Fruit fly (Drosophila melanogaster) whole organism, embryonic: Measurements from ENCODE around the gene CG14104.
A peak's percentile ranks its signal among the peaks of the same experiment; 100 is the strongest.

Source experiments
- Atf3 ChIP-seq: fragments of 200-800 bp; sonication (Bioruptor generic); optimal IDR thresholded peaks from 3 replicates; lab custom pipeline; 2016; ENCODE audit warnings: missing biosample characterization, missing genetic modification characterization
- Bgb ChIP-seq: fragments of 200-800 bp; sonication (Bioruptor generic); IDR thresholded peaks from 2 replicates; pipeline ENCODE4 v1.3.6; 2022; ENCODE audit warnings: missing biosample characterization, missing genetic modification characterization; ENCODE audit not compliant: partially characterized antibody
- BtbVII ChIP-seq: fragments of 200-800 bp; sonication (Bioruptor generic); optimal IDR thresholded peaks from 3 replicates; lab custom pipeline; 2017; ENCODE audit warnings: missing biosample characterization, mild to moderate bottlenecking, missing genetic modification characterization
- CG11085 ChIP-seq: fragments of 200-800 bp; sonication (Bioruptor generic); IDR thresholded peaks from 2 replicates; pipeline ENCODE4 v1.3.6; 2022; ENCODE audit warnings: missing biosample characterization, missing genetic modification characterization
- CG11398 ChIP-seq: fragments of 200-800 bp; sonication (Bioruptor generic); optimal IDR thresholded peaks from 2 replicates; lab custom pipeline; 2016; ENCODE audit warnings: missing biosample characterization, missing genetic modification characterization
- CG12071 ChIP-seq: fragments of 200-800 bp; sonication (Bioruptor generic); optimal IDR thresholded peaks from 3 replicates; lab custom pipeline; 2018; ENCODE audit warnings: missing biosample characterization, mild to moderate bottlenecking, missing genetic modification characterization
- CG12104 ChIP-seq: fragments of 200-800 bp; sonication (Bioruptor generic); optimal IDR thresholded peaks from 3 replicates; lab custom pipeline; 2016; ENCODE audit warnings: missing biosample characterization, missing genetic modification characterization
- CG12155 ChIP-seq: fragments of 200-800 bp; sonication (Bioruptor generic); optimal IDR thresholded peaks from 3 replicates; lab custom pipeline; 2016; ENCODE audit warnings: missing biosample characterization, missing genetic modification characterization
- CG14965 ChIP-seq: fragments of 200-800 bp; sonication (Bioruptor generic); optimal IDR thresholded peaks from 2 replicates; lab custom pipeline; 2016; ENCODE audit warnings: missing biosample characterization, missing genetic modification characterization, borderline replicate concordance
- CG16779 ChIP-seq: fragments of 200-800 bp; sonication (Bioruptor generic); IDR thresholded peaks from 2 replicates; pipeline ENCODE4 v1.3.6; 2022; ENCODE audit warnings: missing biosample characterization, missing genetic modification characterization
- CG17361 ChIP-seq: fragments of 200-800 bp; sonication (Bioruptor generic); IDR thresholded peaks from 3 replicates; pipeline ENCODE4 v1.3.6; 2022; ENCODE audit warnings: missing biosample characterization, missing genetic modification characterization
- CG2678 ChIP-seq: fragments of 200-800 bp; sonication (Bioruptor generic); optimal IDR thresholded peaks from 3 replicates; lab custom pipeline; 2019; ENCODE audit warnings: missing biosample characterization, mild to moderate bottlenecking, missing genetic modification characterization, moderate library complexity
- CG31388 ChIP-seq: fragments of 200-800 bp; sonication (Bioruptor generic); optimal IDR thresholded peaks from 2 replicates; lab custom pipeline; 2016; ENCODE audit warnings: missing biosample characterization, missing genetic modification characterization
- CG3163 ChIP-seq: fragments of 200-800 bp; sonication (Bioruptor generic); optimal IDR thresholded peaks from 3 replicates; lab custom pipeline; 2016; ENCODE audit warnings: missing biosample characterization, missing genetic modification characterization
- CG3838 ChIP-seq: fragments of 200-800 bp; sonication (Bioruptor generic); optimal IDR thresholded peaks from 3 replicates; lab custom pipeline; 2016; ENCODE audit warnings: missing biosample characterization, missing genetic modification characterization
- CG4820 ChIP-seq: fragments of 200-800 bp; sonication (Bioruptor generic); optimal IDR thresholded peaks from 3 replicates; lab custom pipeline; 2016; ENCODE audit warnings: missing biosample characterization, missing genetic modification characterization
- CG5245 ChIP-seq: fragments of 200-800 bp; sonication (Bioruptor generic); optimal IDR thresholded peaks from 3 replicates; lab custom pipeline; 2016; ENCODE audit warnings: missing biosample characterization, missing genetic modification characterization
- CG7357 ChIP-seq: fragments of 200-800 bp; sonication (Bioruptor generic); IDR thresholded peaks from 3 replicates; pipeline ENCODE4 v1.3.6; 2022; ENCODE audit warnings: missing biosample characterization, missing genetic modification characterization
- CG7987 ChIP-seq: fragments of 200-800 bp; sonication (Bioruptor generic); optimal IDR thresholded peaks from 2 replicates; lab custom pipeline; 2018; ENCODE audit warnings: missing biosample characterization, mild to moderate bottlenecking, missing genetic modification characterization, moderate library complexity
- CG8290 ChIP-seq, 3 experiments: fragments of 200-800 bp; sonication (Bioruptor generic); optimal IDR thresholded peaks; 2 replicates each; lab custom pipeline; 2016 to 2019; ENCODE audit warnings: missing biosample characterization in 3 of 3, missing genetic modification characterization in 3 of 3, mild to moderate bottlenecking in 2 of 3, moderate library complexity in 1 of 3
- CoRest ChIP-seq: fragments of 200-800 bp; sonication (Bioruptor generic); optimal IDR thresholded peaks from 3 replicates; lab custom pipeline; 2018; ENCODE audit warnings: missing biosample characterization, mild to moderate bottlenecking, missing genetic modification characterization, moderate library complexity
- D ChIP-seq, 2 experiments: fragments of 200-800 bp in 1 of 2; fragments of >200 bp in 1 of 2; sonication (Bioruptor generic) in 1 of 2; optimal IDR thresholded peaks; 2 replicates in 1 of 2; 3 replicates in 1 of 2; lab custom pipeline; 2017; ENCODE audit warnings: mild to moderate bottlenecking in 1 of 2, missing biosample characterization in 1 of 2, missing genetic modification characterization in 1 of 2, missing genetic modification reagents in 1 of 2
- Deaf1 ChIP-seq: fragments of 200-800 bp; optimal IDR thresholded peaks from 3 replicates; lab custom pipeline; 2019; ENCODE audit warnings: missing biosample characterization, mild to moderate bottlenecking, missing genetic modification characterization, moderate library complexity
- Dfd ChIP-seq, 2 experiments: fragments of >200 bp; optimal IDR thresholded peaks; 2 replicates each; lab custom pipeline; 2017; ENCODE audit warnings: missing biosample characterization in 2 of 2, missing genetic modification characterization in 2 of 2
- Dll ChIP-seq: fragments of 200-800 bp; sonication (Bioruptor generic); IDR thresholded peaks from 4 replicates; pipeline ENCODE4 v1.3.6; 2022; ENCODE audit warnings: missing biosample characterization, missing genetic modification characterization; ENCODE audit not compliant: partially characterized antibody
- Eip74EF ChIP-seq, 2 experiments: fragments of 200-800 bp in 1 of 2; fragments of >200 bp in 1 of 2; sonication (Bioruptor generic) in 1 of 2; optimal IDR thresholded peaks; 2 replicates each; lab custom pipeline; 2017 to 2019; ENCODE audit warnings: missing biosample characterization in 2 of 2, missing genetic modification characterization in 2 of 2, mild to moderate bottlenecking in 1 of 2, moderate library complexity in 1 of 2
- Fer3 ChIP-seq: fragments of 200-800 bp; sonication (Bioruptor generic); optimal IDR thresholded peaks from 2 replicates; lab custom pipeline; 2018; ENCODE audit warnings: missing biosample characterization, mild to moderate bottlenecking, missing genetic modification characterization, moderate library complexity
- Gug ChIP-seq: fragments of 200-800 bp; sonication (Bioruptor generic); IDR thresholded peaks from 4 replicates; pipeline ENCODE4 v1.3.6; 2022; ENCODE audit warnings: missing biosample characterization, missing genetic modification characterization
- H15 ChIP-seq: fragments of 200-800 bp; sonication (Bioruptor generic); IDR thresholded peaks from 3 replicates; pipeline ENCODE4 v1.3.6; 2022; ENCODE audit warnings: missing biosample characterization, missing genetic modification characterization
- Hey ChIP-seq: fragments of 200-800 bp; sonication (Bioruptor generic); optimal IDR thresholded peaks from 3 replicates; lab custom pipeline; 2018; ENCODE audit warnings: missing biosample characterization, mild to moderate bottlenecking, missing genetic modification characterization
- MTF-1 ChIP-seq: fragments of 200-800 bp; sonication (Bioruptor generic); optimal IDR thresholded peaks from 2 replicates; lab custom pipeline; 2018; ENCODE audit warnings: missing biosample characterization, mild to moderate bottlenecking, missing genetic modification characterization, borderline replicate concordance
- Oli ChIP-seq: fragments of 200-800 bp; sonication (Bioruptor generic); optimal IDR thresholded peaks from 2 replicates; lab custom pipeline; 2018; ENCODE audit warnings: missing biosample characterization, mild to moderate bottlenecking, missing genetic modification characterization, moderate library complexity
- Stat92E ChIP-seq, 3 experiments: fragments of >200 bp in 2 of 3; fragments of 200-800 bp in 1 of 3; sonication (Bioruptor generic) in 1 of 3; optimal IDR thresholded peaks; 2 replicates each; lab custom pipeline; 2017 to 2019; ENCODE audit warnings: missing biosample characterization in 3 of 3, missing genetic modification characterization in 3 of 3, mild to moderate bottlenecking in 1 of 3, moderate library complexity in 1 of 3
- TFAM ChIP-seq: fragments of 200-800 bp; sonication (Bioruptor generic); optimal IDR thresholded peaks from 2 replicates; lab custom pipeline; 2017; ENCODE audit warnings: missing biosample characterization, missing genetic modification characterization, inconsistent platforms
- Usf ChIP-seq: fragments of 200-800 bp; sonication (Bioruptor generic); optimal IDR thresholded peaks from 2 replicates; lab custom pipeline; 2017; ENCODE audit warnings: missing genotype, missing biosample characterization, missing genetic modification characterization
- abd-A ChIP-seq: fragments of 200-800 bp; sonication (Bioruptor generic); optimal IDR thresholded peaks from 3 replicates; lab custom pipeline; 2019; ENCODE audit warnings: missing biosample characterization, mild to moderate bottlenecking, missing genetic modification characterization, moderate library complexity
- aop ChIP-seq: fragments of 200-800 bp; sonication (Bioruptor generic); IDR thresholded peaks from 2 replicates; pipeline ENCODE4 v1.3.6; 2022; ENCODE audit warnings: missing biosample characterization, missing genetic modification characterization
- bbx ChIP-seq: fragments of 200-800 bp; sonication (Bioruptor generic); IDR thresholded peaks from 2 replicates; pipeline ENCODE4 v1.3.6; 2022; ENCODE audit warnings: missing biosample characterization, missing genetic modification characterization; ENCODE audit not compliant: partially characterized antibody
- cas ChIP-seq: fragments of 200-800 bp; sonication (Bioruptor generic); IDR thresholded peaks from 2 replicates; pipeline ENCODE4 v1.3.6; 2022; ENCODE audit warnings: missing biosample characterization, missing genetic modification characterization
- en ChIP-seq: fragments of 200-800 bp; sonication (Bioruptor generic); optimal IDR thresholded peaks from 2 replicates; lab custom pipeline; 2016; ENCODE audit warnings: missing biosample characterization, missing genetic modification characterization
- exex ChIP-seq: fragments of 200-800 bp; sonication (Bioruptor generic); optimal IDR thresholded peaks from 4 replicates; lab custom pipeline; 2018; ENCODE audit warnings: missing biosample characterization, mild to moderate bottlenecking, missing genetic modification characterization, moderate library complexity
- gem ChIP-seq: fragments of 200-800 bp; sonication (Bioruptor generic); optimal IDR thresholded peaks from 2 replicates; lab custom pipeline; 2019; ENCODE audit warnings: missing biosample characterization, mild to moderate bottlenecking, missing genetic modification characterization, moderate library complexity
- gro ChIP-seq: fragments of 200-800 bp; sonication (Bioruptor generic); optimal IDR thresholded peaks from 2 replicates; lab custom pipeline; 2016; ENCODE audit warnings: missing biosample characterization, missing genetic modification characterization
- jing ChIP-seq: fragments of 200-800 bp; sonication (Bioruptor generic); optimal IDR thresholded peaks from 2 replicates; lab custom pipeline; 2018; ENCODE audit warnings: missing biosample characterization, mild to moderate bottlenecking, missing genetic modification characterization
- nom ChIP-seq: fragments of 200-800 bp; sonication (Bioruptor generic); optimal IDR thresholded peaks from 2 replicates; lab custom pipeline; 2017; ENCODE audit warnings: missing biosample characterization, missing genetic modification characterization, mild to moderate bottlenecking, moderate library complexity, missing genetic modification reagents
- sob ChIP-seq: fragments of 200-800 bp; sonication (Bioruptor generic); IDR thresholded peaks from 2 replicates; pipeline ENCODE4 v1.3.6; 2022; ENCODE audit warnings: missing biosample characterization, missing genetic modification characterization
- stc ChIP-seq: fragments of 200-800 bp; sonication (Bioruptor generic); IDR thresholded peaks from 2 replicates; pipeline ENCODE4 v1.3.6; 2022; ENCODE audit warnings: missing biosample characterization, missing genetic modification characterization
- trem ChIP-seq: fragments of 200-800 bp; optimal IDR thresholded peaks from 3 replicates; lab custom pipeline; 2019; ENCODE audit warnings: missing biosample characterization, mild to moderate bottlenecking, missing genetic modification characterization, moderate library complexity
- wor ChIP-seq: fragments of 200-800 bp; sonication (Bioruptor generic); IDR thresholded peaks from 2 replicates; pipeline ENCODE4 v1.3.6; 2022; ENCODE audit warnings: missing biosample characterization, missing genetic modification characterization

CG14104 gene

DNA sequence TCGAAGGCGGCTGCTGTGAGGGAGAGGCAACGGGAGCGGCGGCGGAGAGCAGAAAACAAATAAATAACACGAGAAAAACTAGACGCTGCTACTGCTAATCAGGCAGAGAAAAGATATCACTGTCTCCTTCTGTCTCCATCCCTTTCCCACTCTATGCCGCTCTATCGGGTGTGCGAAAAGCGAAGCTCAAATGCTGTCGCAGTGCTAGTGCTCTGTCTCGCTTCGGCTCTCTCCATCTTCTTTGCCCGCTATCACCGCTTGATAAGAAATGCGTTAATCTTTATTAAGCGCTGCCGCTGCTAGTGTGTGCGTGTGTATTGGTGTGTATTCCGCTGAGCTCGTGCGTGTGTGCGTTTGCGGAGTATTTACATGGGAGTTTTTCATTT lies 15.3 kb downstream of the CG14104 start (continued):
- peak; percentile 17 for TF ChIP-seq CG7987
- no peak for TF ChIP-seq Atf3 (GFP tag; lab: Kevin White, UChicago)
- no peak for TF ChIP-seq CG4820
- TF ChIP-seq stc (GFP tag; lab: Robert Waterston, UW) = 0 out of 2 replicates have a peak, but pooled peaks have one; percentile 18
- TF ChIP-seq Hey (tag; lab: Kevin White, UChicago) = no peak
- TF ChIP-seq CoRest (tag; lab: Kevin White, UChicago) = no peak
- TF ChIP-seq cas (GFP tag; lab: Robert Waterston, UW) = no peak
- no peak for TF ChIP-seq Dfd (GFP tag; optimal IDR thresholded peaks at IDR 0.05; lab: Kevin White, UChicago)
- TF ChIP-seq CG12071 (GFP tag; lab: Kevin White, UChicago) = peak; percentile 41
- TF ChIP-seq CG14965 (GFP tag; lab: Kevin White, UChicago) = no peak
- no peak for TF ChIP-seq CG12104 (GFP tag; lab: Kevin White, UChicago)
- no peak for TF ChIP-seq trem (tag; lab: Kevin White, UChicago)
- peak; percentile 21 for TF ChIP-seq CG3163 (GFP tag; lab: Kevin White, UChicago)
- TF ChIP-seq Oli (tag; lab: Kevin White, UChicago) = no peak
- TF ChIP-seq nom (GFP tag; lab: Kevin White, UChicago) = peak; percentile 25
- no peak for TF ChIP-seq TFAM (GFP tag; lab: Kevin White, UChicago)
- TF ChIP-seq CG8290 (GFP tag; optimal IDR thresholded peaks at IDR 0.05; lab: Kevin White, UChicago) = no peak
- peak in 1 of 2 experiments; percentile 52 for TF ChIP-seq CG8290 (tag; optimal IDR thresholded peaks at IDR 0.05; lab: Kevin White, UChicago)
- peak; percentile 31; the same call in 1 of the 2 replicates for TF ChIP-seq Bgb (GFP tag; lab: Robert Waterston, UW)
- TF ChIP-seq en (GFP tag; lab: Kevin White, UChicago) = no peak
- TF ChIP-seq Deaf1 (tag; lab: Kevin White, UChicago) = peak; percentile 18
- TF ChIP-seq Eip74EF (GFP tag; optimal IDR thresholded peaks at IDR 0.05; lab: Kevin White, UChicago) = peak in 1 of 2 experiments; percentile 27
- no peak for TF ChIP-seq Usf (GFP tag; lab: Kevin White, UChicago)
- no peak for TF ChIP-seq jing (GFP tag; lab: Kevin White, UChicago)
- TF ChIP-seq CG12155 (GFP tag; lab: Kevin White, UChicago) = no peak
- TF ChIP-seq Gug = no peak
- TF ChIP-seq sob (GFP tag; lab: Robert Waterston, UW) = no peak
- no peak for TF ChIP-seq CG2678 (tag; lab: Kevin White, UChicago)
- TF ChIP-seq CG7357 (GFP tag; lab: Robert Waterston, UW) = no peak
- TF ChIP-seq H15 = no peak
- no peak for TF ChIP-seq gem (tag; lab: Kevin White, UChicago)
- no peak for TF ChIP-seq CG5245
- TF ChIP-seq CG16779 = no peak
- peak; percentile 68 for TF ChIP-seq exex (tag; lab: Kevin White, UChicago)
- TF ChIP-seq BtbVII (GFP tag; lab: Kevin White, UChicago) = peak; percentile 35
- no peak for TF ChIP-seq MTF-1
- TF ChIP-seq CG3838 = no peak
- TF ChIP-seq Dll = peak; percentile 50; the same call in 2 of the 4 replicates
- TF ChIP-seq CG11085 (GFP tag; lab: Robert Waterston, UW) = no peak
- TF ChIP-seq CG11398 = peak; percentile 3
- TF ChIP-seq aop = no peak
- TF ChIP-seq gro = peak; percentile 52
- TF ChIP-seq wor (GFP tag; lab: Robert Waterston, UW) = no peak
- TF ChIP-seq D (optimal IDR thresholded peaks at IDR 0.05; lab: Kevin White, UChicago) = peak; percentile 34
- TF ChIP-seq D (GFP tag; optimal IDR thresholded peaks at IDR 0.05; lab: Kevin White, UChicago) = no peak
- TF ChIP-seq bbx = no peak
- TF ChIP-seq CG31388 = no peak
- TF ChIP-seq Stat92E (GFP tag; optimal IDR thresholded peaks at IDR 0.05; lab: Kevin White, UChicago) = peak in 1 of 3 experiments; percentile 0
- no peak for TF ChIP-seq Fer3 (tag; lab: Kevin White, UChicago)
- no peak for TF ChIP-seq CG17361 (GFP tag; lab: Robert Waterston, UW)
- peak; percentile 95 for TF ChIP-seq abd-A (tag; lab: Kevin White, UChicago)
